Worm (Caenorhabditis elegans): ENCODE measurements around the gene M04C3.2.

- TF ChIP-seq fos-1 (tag; optimal IDR thresholded peaks at IDR 0.05) (no peak), php-3 (GFP tag; IDR thresholded peaks at IDR 0.05) (no peak), dpl-1 (GFP tag; optimal IDR thresholded peaks at IDR 0.05) (no peak), dmd-9 (GFP tag; IDR thresholded peaks at IDR 0.05) (no peak), mdl-1 (tag; optimal IDR thresholded peaks at IDR 0.05) (no peak), ama-1 (optimal IDR thresholded peaks at IDR 0.05) (no peak), skn-1 (tag; optimal IDR thresholded peaks at IDR 0.05) (no peak), ZK546.5 (tag; optimal IDR thresholded peaks at IDR 0.05) (no peak)
Measured at ce11 chrV:19429605-19430004, 19.1 kb downstream of the M04C3.2 start.
